Worm (Caenorhabditis elegans): ENCODE measurements around the gene C50E3.11.

- TF ChIP-seq him-1 (tag; optimal IDR thresholded peaks at IDR 0.05): no peak
- no peak for TF ChIP-seq dao-5 (tag; optimal IDR thresholded peaks at IDR 0.05)
- no peak for TF ChIP-seq W03F9.2 (tag; optimal IDR thresholded peaks at IDR 0.05)
Observed at ce11 chrV:7645454-7645853, 42.2 kb upstream of the C50E3.11 start, which contains the start of gene str-47.

Measured in whole organism, L4/young adult.